Fruit fly (Drosophila melanogaster) whole organism, embryonic: ENCODE data around the gene Kal1.

Experiments
- Adf1 ChIP-seq: fragments of 200-800 bp; sonication (Bioruptor generic); IDR thresholded peaks from 2 replicates; pipeline ENCODE4 v1.3.6; 2022; ENCODE audit warnings: missing biosample characterization, missing genetic modification characterization
- Bteb2 ChIP-seq: fragments of 200-800 bp; sonication (Bioruptor generic); optimal IDR thresholded peaks from 2 replicates; lab custom pipeline; 2016; ENCODE audit warnings: missing biosample characterization, missing genetic modification characterization
- CG10274 ChIP-seq: fragments of 200-800 bp; sonication (Bioruptor generic); optimal IDR thresholded peaks from 3 replicates; lab custom pipeline; 2017; ENCODE audit warnings: missing biosample characterization, mild to moderate bottlenecking, missing genetic modification characterization
- CG10565 ChIP-seq: fragments of 200-800 bp; sonication (Bioruptor generic); optimal IDR thresholded peaks from 3 replicates; lab custom pipeline; 2016; ENCODE audit warnings: missing biosample characterization, mild to moderate bottlenecking, missing genetic modification characterization
- CG11398 ChIP-seq: fragments of 200-800 bp; sonication (Bioruptor generic); optimal IDR thresholded peaks from 2 replicates; lab custom pipeline; 2016; ENCODE audit warnings: missing biosample characterization, missing genetic modification characterization
- CG12299 ChIP-seq: fragments of 200-800 bp; sonication (Bioruptor generic); optimal IDR thresholded peaks from 2 replicates; lab custom pipeline; 2018; ENCODE audit warnings: missing biosample characterization, mild to moderate bottlenecking, missing genetic modification characterization
- CG12659 ChIP-seq: fragments of 200-800 bp; sonication (Bioruptor generic); optimal IDR thresholded peaks from 3 replicates; lab custom pipeline; 2017; ENCODE audit warnings: mild to moderate bottlenecking, missing biosample characterization, missing genetic modification reagents, missing genetic modification characterization
- CG17359 ChIP-seq: fragments of 200-800 bp; sonication (Bioruptor generic); optimal IDR thresholded peaks from 3 replicates; lab custom pipeline; 2018; ENCODE audit warnings: missing biosample characterization, mild to moderate bottlenecking, missing genetic modification characterization, moderate library complexity
- CG17802 ChIP-seq: fragments of 200-800 bp; sonication (Bioruptor generic); optimal IDR thresholded peaks from 2 replicates; lab custom pipeline; 2018; ENCODE audit warnings: missing biosample characterization, mild to moderate bottlenecking, missing genetic modification characterization, moderate library complexity
- CG18011 ChIP-seq: fragments of 200-800 bp; sonication (Bioruptor generic); optimal IDR thresholded peaks from 2 replicates; lab custom pipeline; 2017; ENCODE audit warnings: missing biosample characterization, missing genetic modification characterization, mild to moderate bottlenecking, moderate library complexity, missing genotype
- CG2875 ChIP-seq: fragments of 200-800 bp; sonication (Bioruptor generic); optimal IDR thresholded peaks from 2 replicates; lab custom pipeline; 2017; ENCODE audit warnings: missing biosample characterization, mild to moderate bottlenecking, missing genetic modification characterization, missing genetic modification reagents
- CG30020 ChIP-seq: fragments of 200-800 bp; optimal IDR thresholded peaks from 2 replicates; lab custom pipeline; 2019; ENCODE audit warnings: missing biosample characterization, mild to moderate bottlenecking, missing genetic modification characterization, moderate library complexity
- CG34422 ChIP-seq: fragments of 200-800 bp; sonication (Bioruptor generic); IDR thresholded peaks from 3 replicates; pipeline ENCODE4 v1.3.6; 2022; ENCODE audit warnings: missing biosample characterization, missing genetic modification characterization
- CG4617 ChIP-seq: fragments of 200-800 bp; sonication (Bioruptor generic); optimal IDR thresholded peaks from 3 replicates; lab custom pipeline; 2016; ENCODE audit warnings: missing biosample characterization, missing genetic modification characterization, borderline replicate concordance
- CG4854 ChIP-seq: fragments of 200-800 bp; sonication (Bioruptor generic); optimal IDR thresholded peaks from 2 replicates; lab custom pipeline; 2016; ENCODE audit warnings: missing biosample characterization, missing genetic modification characterization, inconsistent platforms
- CG5953 ChIP-seq: fragments of 200-800 bp; sonication (Bioruptor generic); IDR thresholded peaks from 2 replicates; pipeline ENCODE4 v1.3.6; 2022; ENCODE audit warnings: missing biosample characterization, missing genetic modification characterization
- CG7357 ChIP-seq: fragments of 200-800 bp; sonication (Bioruptor generic); IDR thresholded peaks from 3 replicates; pipeline ENCODE4 v1.3.6; 2022; ENCODE audit warnings: missing biosample characterization, missing genetic modification characterization
- ERR ChIP-seq: fragments of 200-800 bp; sonication (Bioruptor generic); optimal IDR thresholded peaks from 2 replicates; lab custom pipeline; 2016; ENCODE audit warnings: missing biosample characterization, missing genetic modification characterization
- Fer1 ChIP-seq: fragments of 200-800 bp; sonication (Bioruptor generic); optimal IDR thresholded peaks from 2 replicates; lab custom pipeline; 2017; ENCODE audit warnings: missing biosample characterization, mild to moderate bottlenecking, missing genetic modification characterization
- HLH3B ChIP-seq: fragments of 200-800 bp; sonication (Bioruptor generic); IDR thresholded peaks from 2 replicates; pipeline ENCODE4 v1.3.6; 2022; ENCODE audit warnings: missing biosample characterization, missing genetic modification characterization
- HLH4C ChIP-seq: fragments of 200-800 bp; sonication (Bioruptor generic); IDR thresholded peaks from 3 replicates; pipeline ENCODE4 v1.3.6; 2022; ENCODE audit warnings: missing biosample characterization, missing genetic modification characterization; ENCODE audit not compliant: partially characterized antibody
- HLHmδ ChIP-seq: fragments of 200-800 bp; sonication (Bioruptor generic); optimal IDR thresholded peaks from 2 replicates; lab custom pipeline; 2018; ENCODE audit warnings: missing biosample characterization, mild to moderate bottlenecking, missing genetic modification characterization, moderate library complexity
- Hsf ChIP-seq: fragments of 200-800 bp; sonication (Bioruptor generic); optimal IDR thresholded peaks from 3 replicates; lab custom pipeline; 2016; ENCODE audit warnings: missing biosample characterization, missing genetic modification characterization
- Jarid2 ChIP-seq: fragments of 200-800 bp; sonication (Bioruptor generic); optimal IDR thresholded peaks from 3 replicates; lab custom pipeline; 2017; ENCODE audit warnings: mild to moderate bottlenecking, missing biosample characterization, missing genetic modification reagents, missing genetic modification characterization
- MESR4 ChIP-seq: fragments of 200-800 bp; sonication (Bioruptor generic); optimal IDR thresholded peaks from 2 replicates; lab custom pipeline; 2018; ENCODE audit warnings: missing biosample characterization, mild to moderate bottlenecking, missing genetic modification characterization, moderate library complexity
- Max ChIP-seq: fragments of 200-800 bp; sonication (Bioruptor generic); optimal IDR thresholded peaks from 2 replicates; lab custom pipeline; 2016; ENCODE audit warnings: missing biosample characterization, mild to moderate bottlenecking, missing genetic modification characterization
- Mes4 ChIP-seq: fragments of 200-800 bp; sonication (Bioruptor generic); optimal IDR thresholded peaks from 2 replicates; lab custom pipeline; 2016; ENCODE audit warnings: missing biosample characterization, missing genetic modification characterization
- Nf-YC ChIP-seq: fragments of 200-800 bp; optimal IDR thresholded peaks from 3 replicates; lab custom pipeline; 2019; ENCODE audit warnings: missing biosample characterization, mild to moderate bottlenecking, missing genetic modification characterization, moderate library complexity
- Rx ChIP-seq: fragments of 200-800 bp; sonication (Bioruptor generic); IDR thresholded peaks from 2 replicates; pipeline ENCODE4 v1.3.6; 2022; ENCODE audit warnings: missing biosample characterization, missing genetic modification characterization
- Side ChIP-seq: fragments of 200-800 bp; sonication (Bioruptor generic); optimal IDR thresholded peaks from 2 replicates; lab custom pipeline; 2016; ENCODE audit warnings: missing biosample characterization, missing genetic modification characterization
- Ssrp ChIP-seq: fragments of 200-800 bp; sonication (Bioruptor generic); optimal IDR thresholded peaks from 2 replicates; lab custom pipeline; 2018; ENCODE audit warnings: missing biosample characterization, mild to moderate bottlenecking, missing genetic modification characterization, moderate library complexity
- TFAM ChIP-seq: fragments of 200-800 bp; sonication (Bioruptor generic); optimal IDR thresholded peaks from 2 replicates; lab custom pipeline; 2017; ENCODE audit warnings: missing biosample characterization, missing genetic modification characterization, inconsistent platforms
- Tbp ChIP-seq: fragments of >200 bp; optimal IDR thresholded peaks from 2 replicates; lab custom pipeline; 2018; ENCODE audit warnings: missing biosample characterization, missing genetic modification characterization
- ac ChIP-seq: fragments of 200-800 bp; sonication (Bioruptor generic); optimal IDR thresholded peaks from 3 replicates; lab custom pipeline; 2017; ENCODE audit warnings: missing biosample characterization, mild to moderate bottlenecking, missing genetic modification characterization
- ap ChIP-seq: fragments of 200-800 bp; sonication (Bioruptor generic); IDR thresholded peaks from 2 replicates; pipeline ENCODE4 v1.3.6; 2022; ENCODE audit warnings: missing biosample characterization, missing genetic modification characterization
- bowl ChIP-seq: fragments of 200-800 bp; sonication (Bioruptor generic); IDR thresholded peaks from 2 replicates; pipeline ENCODE4 v1.3.6; 2022; ENCODE audit warnings: missing biosample characterization, missing genetic modification characterization
- bsh ChIP-seq, 2 experiments: fragments of 200-800 bp; sonication (Bioruptor generic); optimal IDR thresholded peaks; 2 replicates each; lab custom pipeline; 2017 to 2018; ENCODE audit warnings: mild to moderate bottlenecking in 2 of 2, missing biosample characterization in 2 of 2, missing genetic modification characterization in 2 of 2, moderate library complexity in 1 of 2
- dimm ChIP-seq: fragments of 200-800 bp; sonication (Bioruptor generic); IDR thresholded peaks from 2 replicates; pipeline ENCODE4 v1.3.6; 2022; ENCODE audit warnings: missing biosample characterization, missing genetic modification characterization
- dysf ChIP-seq: fragments of 200-800 bp; sonication (Bioruptor generic); IDR thresholded peaks from 3 replicates; pipeline ENCODE4 v1.3.6; 2022; ENCODE audit warnings: missing biosample characterization, missing genetic modification characterization
- ewg ChIP-seq: fragments of 200-800 bp; sonication (Bioruptor generic); optimal IDR thresholded peaks from 3 replicates; lab custom pipeline; 2017; ENCODE audit warnings: mild to moderate bottlenecking, missing biosample characterization, missing genetic modification reagents, missing genetic modification characterization
- gfzf ChIP-seq: fragments of 200-800 bp; sonication (Bioruptor generic); optimal IDR thresholded peaks from 2 replicates; lab custom pipeline; 2016; ENCODE audit warnings: missing biosample characterization, mild to moderate bottlenecking, missing genetic modification characterization, moderate library complexity
- gro ChIP-seq: fragments of 200-800 bp; sonication (Bioruptor generic); optimal IDR thresholded peaks from 2 replicates; lab custom pipeline; 2016; ENCODE audit warnings: missing biosample characterization, missing genetic modification characterization
- gt ChIP-seq: fragments of 200-800 bp; sonication (Bioruptor generic); IDR thresholded peaks from 2 replicates; pipeline ENCODE4 v1.3.6; 2022; ENCODE audit warnings: missing biosample characterization, missing genetic modification characterization
- jumu ChIP-seq: fragments of 200-800 bp; sonication (Bioruptor generic); optimal IDR thresholded peaks from 3 replicates; lab custom pipeline; 2016; ENCODE audit warnings: missing biosample characterization, missing genetic modification characterization
- mirr ChIP-seq: fragments of 200-800 bp; sonication (Bioruptor generic); optimal IDR thresholded peaks from 3 replicates; lab custom pipeline; 2018; ENCODE audit warnings: missing biosample characterization, mild to moderate bottlenecking, missing genetic modification characterization
- nom ChIP-seq: fragments of 200-800 bp; sonication (Bioruptor generic); optimal IDR thresholded peaks from 2 replicates; lab custom pipeline; 2017; ENCODE audit warnings: missing biosample characterization, missing genetic modification characterization, mild to moderate bottlenecking, moderate library complexity, missing genetic modification reagents
- onecut ChIP-seq: fragments of 200-800 bp; sonication (Bioruptor generic); IDR thresholded peaks from 2 replicates; pipeline ENCODE4 v1.3.6; 2022; ENCODE audit warnings: missing biosample characterization, missing genetic modification characterization
- salm ChIP-seq: fragments of 200-800 bp; sonication (Bioruptor generic); optimal IDR thresholded peaks from 2 replicates; lab custom pipeline; 2018; ENCODE audit warnings: missing biosample characterization, mild to moderate bottlenecking, missing genetic modification characterization
- trh ChIP-seq: fragments of 200-800 bp; sonication (Bioruptor generic); optimal IDR thresholded peaks from 2 replicates; lab custom pipeline; 2016; ENCODE audit warnings: missing biosample characterization, missing genetic modification characterization
- tup ChIP-seq: fragments of 200-800 bp; sonication (Bioruptor generic); optimal IDR thresholded peaks from 2 replicates; lab custom pipeline; 2016; ENCODE audit warnings: missing biosample characterization, mild to moderate bottlenecking, missing genetic modification characterization, moderate library complexity

Kal1 gene

dm6 chr3R:24163556-24164022 is 22.4 kb downstream of the Kal1 start, which contains the start of gene Apc2 (continued):
- peak; percentile 55 for TF ChIP-seq CG30020 (tag; lab: Kevin White, UChicago)
- TF ChIP-seq bsh (GFP tag; optimal IDR thresholded peaks at IDR 0.05; lab: Kevin White, UChicago), result peak in 1 of 2 experiments; percentile 63
- peak; percentile 16 for TF ChIP-seq CG12299 (tag; lab: Kevin White, UChicago)
- no peak for TF ChIP-seq Jarid2 (GFP tag; lab: Kevin White, UChicago)
- TF ChIP-seq ac (GFP tag; lab: Kevin White, UChicago), result no peak
- peak; percentile 57; the same call in 1 of the 2 replicates for TF ChIP-seq HLH3B (GFP tag; lab: Robert Waterston, UW)
- no peak for TF ChIP-seq CG4617 (GFP tag; lab: Kevin White, UChicago)
- TF ChIP-seq HLH4C (GFP tag; lab: Robert Waterston, UW), result peak; percentile 27; the same call in 1 of the 3 replicates
- TF ChIP-seq ERR (GFP tag; lab: Kevin White, UChicago), result no peak
- TF ChIP-seq nom (GFP tag; lab: Kevin White, UChicago), result peak; percentile 17
- no peak for TF ChIP-seq mirr
- TF ChIP-seq dimm, result no peak
- no peak for TF ChIP-seq MESR4 (GFP tag; lab: Kevin White, UChicago)
- peak; percentile 58 for TF ChIP-seq Rx
- TF ChIP-seq Tbp (GFP tag; lab: Kevin White, UChicago), result no peak
- TF ChIP-seq Max, result peak; percentile 35
- TF ChIP-seq CG12659, result peak; percentile 64
- peak; percentile 25 for TF ChIP-seq CG4854 (GFP tag; lab: Kevin White, UChicago)
- no peak for TF ChIP-seq TFAM (GFP tag; lab: Kevin White, UChicago)
- peak; percentile 30 for TF ChIP-seq Fer1 (GFP tag; lab: Kevin White, UChicago)
- no peak for TF ChIP-seq CG2875
- peak; percentile 67; the same call in 2 of the 3 replicates for TF ChIP-seq CG34422 (GFP tag; lab: Robert Waterston, UW)
- TF ChIP-seq Side (GFP tag; lab: Kevin White, UChicago), result no peak
- no peak for TF ChIP-seq gt (GFP tag; lab: Robert Waterston, UW)
- TF ChIP-seq gro (GFP tag; lab: Kevin White, UChicago), result no peak
- TF ChIP-seq CG17359 (tag; lab: Kevin White, UChicago), result peak; percentile 58
- no peak for TF ChIP-seq trh (GFP tag; lab: Kevin White, UChicago)
- TF ChIP-seq CG17802 (tag; lab: Kevin White, UChicago), result no peak
- no peak for TF ChIP-seq Mes4 (GFP tag; lab: Kevin White, UChicago)
- peak; percentile 30 for TF ChIP-seq tup
- peak; percentile 35; the same call in 1 of the 3 replicates for TF ChIP-seq CG7357 (GFP tag; lab: Robert Waterston, UW)
- TF ChIP-seq bowl (GFP tag; lab: Robert Waterston, UW), result no peak
- peak; percentile 73 for TF ChIP-seq ewg (GFP tag; lab: Kevin White, UChicago)
- TF ChIP-seq Hsf, result peak; percentile 52
- peak; percentile 53 for TF ChIP-seq Ssrp (tag; lab: Kevin White, UChicago)
- TF ChIP-seq dysf (GFP tag; lab: Robert Waterston, UW), result peak; percentile 64; the same call in 2 of the 3 replicates
- TF ChIP-seq CG18011, result peak; percentile 0
- TF ChIP-seq CG5953, result no peak
- no peak for TF ChIP-seq jumu (GFP tag; lab: Kevin White, UChicago)
- TF ChIP-seq salm, result peak; percentile 27
- no peak for TF ChIP-seq ap (GFP tag; lab: Robert Waterston, UW)
- no peak for TF ChIP-seq Bteb2
- TF ChIP-seq CG11398 (GFP tag; lab: Kevin White, UChicago), result no peak
- no peak for TF ChIP-seq HLHmδ (GFP tag; lab: Kevin White, UChicago)
- no peak for TF ChIP-seq CG10274 (GFP tag; lab: Kevin White, UChicago)
- no peak for TF ChIP-seq CG10565 (GFP tag; lab: Kevin White, UChicago)
- 0 out of 2 replicates have a peak, but pooled peaks have one; percentile 24 for TF ChIP-seq onecut
- peak; percentile 62 for TF ChIP-seq Nf-YC
- no peak for TF ChIP-seq Adf1
- no peak for TF ChIP-seq gfzf
